Worm (Caenorhabditis elegans) whole organism, L4 larva: ENCODE results near the gene F58G1.8.

Experiments used
- fkh-10 ChIP-seq: fragments of 150-350 bp; optimal IDR thresholded peaks from 2 replicates; lab custom pipeline; 2014; ENCODE audit warnings: missing biosample characterization, missing genetic modification reagents, missing genetic modification characterization
- unc-39 ChIP-seq: sonication (generic microtip); optimal IDR thresholded peaks from 2 replicates; lab custom pipeline; 2017; ENCODE audit warnings: missing biosample characterization, missing genetic modification characterization

DNA sequence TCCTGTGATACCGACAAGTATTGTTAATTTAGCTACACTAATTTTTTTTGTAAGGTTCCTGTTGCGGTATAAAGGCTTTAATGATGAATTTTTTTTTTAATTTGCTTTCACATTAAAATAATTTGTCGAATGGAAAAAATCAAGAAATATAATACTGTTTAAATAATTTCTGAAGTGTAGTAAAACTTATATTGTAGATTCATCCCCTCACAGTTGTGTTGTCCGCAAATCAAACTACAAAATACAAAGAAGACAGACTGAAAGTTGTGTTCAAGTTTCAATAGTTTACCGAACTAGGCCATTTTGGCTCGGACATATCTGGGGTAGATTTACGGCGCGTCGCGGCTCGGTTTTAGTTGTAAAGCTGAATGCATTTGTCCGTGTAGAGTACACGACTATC, 28.1 kb downstream of the F58G1.8 start:
- no peak for TF ChIP-seq unc-39 (tag; lab: Kevin White, UChicago)
- TF ChIP-seq fkh-10 (GFP tag; lab: Kevin White, UChicago): no peak
